Fruit fly (Drosophila melanogaster) whole organism, adult: Measurements from ENCODE around the gene CG15594.

ENCODE experiments used
- CG1620 ChIP-seq: fragments of 200-800 bp; sonication (Bioruptor generic); optimal IDR thresholded peaks from 2 replicates; lab custom pipeline; 2016; ENCODE audit warnings: missing biosample characterization, missing genetic modification characterization
- CG33017 ChIP-seq: fragments of 200-800 bp; sonication (Bioruptor generic); optimal IDR thresholded peaks from 2 replicates; lab custom pipeline; 2018; ENCODE audit warnings: missing biosample characterization, mild to moderate bottlenecking, missing genetic modification characterization, moderate library complexity
- CG5204 ChIP-seq: fragments of 200-800 bp; sonication (Bioruptor generic); optimal IDR thresholded peaks from 2 replicates; lab custom pipeline; 2016; ENCODE audit warnings: missing biosample characterization, missing genetic modification characterization
- CG7045 ChIP-seq: fragments of 200-800 bp; sonication (Bioruptor generic); optimal IDR thresholded peaks from 2 replicates; lab custom pipeline; 2017; ENCODE audit warnings: missing biosample characterization, mild to moderate bottlenecking, missing genetic modification characterization
- Clk ChIP-seq: fragments of 200-800 bp; sonication (Bioruptor generic); optimal IDR thresholded peaks from 2 replicates; lab custom pipeline; 2017; ENCODE audit warnings: missing biosample characterization, missing genetic modification characterization
- bab1 ChIP-seq: fragments of 200-800 bp; sonication (Bioruptor generic); optimal IDR thresholded peaks from 3 replicates; lab custom pipeline; 2019; ENCODE audit warnings: missing biosample characterization, mild to moderate bottlenecking, missing genetic modification characterization, moderate library complexity
- cic ChIP-seq: fragments of 200-800 bp; sonication (Bioruptor generic); optimal IDR thresholded peaks from 2 replicates; lab custom pipeline; 2017; ENCODE audit warnings: missing biosample characterization, mild to moderate bottlenecking, missing genetic modification characterization, moderate library complexity
- ovo ChIP-seq: fragments of 200-800 bp; sonication (Bioruptor generic); optimal IDR thresholded peaks from 2 replicates; lab custom pipeline; 2016; ENCODE audit warnings: missing biosample characterization, missing genetic modification characterization

DNA sequence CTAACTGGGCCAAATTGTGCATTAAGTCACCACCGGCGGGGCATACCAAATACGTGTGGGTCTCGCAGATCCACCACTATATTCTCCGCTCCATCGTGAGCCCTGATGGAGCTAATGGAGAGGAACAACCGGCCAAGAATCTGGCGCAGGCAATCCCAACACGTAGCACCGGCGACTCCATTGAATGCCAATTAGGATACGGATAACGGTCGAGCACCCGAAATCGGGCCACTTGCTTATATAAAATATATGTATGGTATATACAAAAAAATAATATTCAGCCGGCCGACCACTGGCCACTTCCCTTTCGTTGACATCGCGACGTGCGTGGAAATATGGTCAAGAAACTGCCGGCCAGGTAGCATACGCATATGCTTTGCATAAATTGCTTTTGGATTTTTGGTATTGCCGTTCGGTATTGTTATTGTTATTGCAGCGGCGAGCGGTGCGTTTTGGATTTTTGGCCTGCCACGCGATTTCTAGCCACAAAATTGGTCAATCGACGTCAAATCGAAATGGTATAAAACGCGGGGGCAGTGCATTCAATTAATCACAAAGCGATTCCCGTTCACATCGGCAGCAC, 13.8 kb downstream of the CG15594 start, which contains the start of gene Osi15:
- TF ChIP-seq Clk (GFP tag; lab: Kevin White, UChicago) (no peak), CG7045 (GFP tag; lab: Kevin White, UChicago) (no peak), ovo (GFP tag; lab: Kevin White, UChicago) (no peak), cic (GFP tag; lab: Kevin White, UChicago) (no peak), CG1620 (GFP tag; lab: Kevin White, UChicago) (no peak), CG33017 (tag; lab: Kevin White, UChicago) (no peak), CG5204 (GFP tag; lab: Kevin White, UChicago) (no peak), bab1 (GFP tag; lab: Kevin White, UChicago) (no peak)
